Worm (Caenorhabditis elegans): ENCODE data around the gene jmjd-4.

jmjd-4 gene

ce11 chrIII:10357598-10358186, 23.9 kb upstream of the jmjd-4 start, which contains the start of gene umps-1:
Gene umps-1 (minus strand): TSS chrIII:10357648.
- TF ChIP-seq pat-9 (tag; optimal IDR thresholded peaks at IDR 0.05) (no peak), elt-2 (tag; optimal IDR thresholded peaks at IDR 0.05) (peak; percentile 5)

- TF ChIP-seq elt-2 (tag; optimal IDR thresholded peaks at IDR 0.05) (no peak), pha-2 (tag; optimal IDR thresholded peaks at IDR 0.05) (no peak), hlh-30 (tag; optimal IDR thresholded peaks at IDR 0.05; ENCODE audit: insufficient read depth) (no peak), ttx-3 (tag; optimal IDR thresholded peaks at IDR 0.05) (no peak), ahr-1 (tag; optimal IDR thresholded peaks at IDR 0.05) (no peak), hlh-15 (tag; optimal IDR thresholded peaks at IDR 0.05) (no peak), hlh-13 (GFP tag; optimal IDR thresholded peaks at IDR 0.05) (no peak), C08G9.2 (tag; optimal IDR thresholded peaks at IDR 0.05) (no peak), gmeb-2 (tag; optimal IDR thresholded peaks at IDR 0.05) (no peak)
Observed at ce11 chrIII:10355382-10355781, 21.6 kb upstream of the jmjd-4 start, which contains the start of gene spp-1. Gene spp-1 (minus strand): TSS chrIII:10355668.

ce11 chrIII:10354591-10354990, 20.8 kb upstream of the jmjd-4 start:
- TF ChIP-seq C08G9.2 (tag; optimal IDR thresholded peaks at IDR 0.05), result no peak
- TF ChIP-seq pqm-1 (tag; optimal IDR thresholded peaks at IDR 0.05), result no peak
- no peak for TF ChIP-seq ceh-48 (tag; optimal IDR thresholded peaks at IDR 0.05)
- TF ChIP-seq mec-3 (tag; optimal IDR thresholded peaks at IDR 0.05; ENCODE audit: borderline replicate concordance), result no peak
- no peak for TF ChIP-seq K02D7.2 (tag; optimal IDR thresholded peaks at IDR 0.05)
- TF ChIP-seq K09A11.1 (tag; optimal IDR thresholded peaks at IDR 0.05; ENCODE audit: insufficient read depth), result no peak
- TF ChIP-seq che-1 (tag; optimal IDR thresholded peaks at IDR 0.05), result no peak

- TF ChIP-seq sox-4 (tag; optimal IDR thresholded peaks at IDR 0.05) (no peak), hlh-13 (GFP tag; optimal IDR thresholded peaks at IDR 0.05) (no peak), madf-2 (tag; optimal IDR thresholded peaks at IDR 0.05) (no peak), zip-5 (tag; optimal IDR thresholded peaks at IDR 0.05) (no peak), ets-4 (tag; optimal IDR thresholded peaks at IDR 0.05) (no peak), K02D7.2 (tag; optimal IDR thresholded peaks at IDR 0.05) (no peak), hlh-6 (tag; optimal IDR thresholded peaks at IDR 0.05) (no peak), ceh-9 (tag; optimal IDR thresholded peaks at IDR 0.05) (no peak), ceh-6 (GFP tag; optimal IDR thresholded peaks at IDR 0.05) (no peak), ceh-31 (tag; optimal IDR thresholded peaks at IDR 0.05) (no peak), tbx-7 (tag; optimal IDR thresholded peaks at IDR 0.05) (no peak), C38D4.7 (GFP tag; optimal IDR thresholded peaks at IDR 0.05) (no peak), pag-3 (tag; optimal IDR thresholded peaks at IDR 0.05; ENCODE audit: borderline replicate concordance) (no peak), pha-2 (tag; optimal IDR thresholded peaks at IDR 0.05) (no peak), eyg-1 (tag; optimal IDR thresholded peaks at IDR 0.05) (no peak), K09A11.1 (tag; optimal IDR thresholded peaks at IDR 0.05; ENCODE audit: insufficient read depth) (no peak)
Observed at ce11 chrIII:10353423-10353822, 19.6 kb upstream of the jmjd-4 start.

- TF ChIP-seq ceh-30 (tag; optimal IDR thresholded peaks at IDR 0.05) (no peak), eyg-1 (tag; optimal IDR thresholded peaks at IDR 0.05) (no peak), hlh-15 (tag; optimal IDR thresholded peaks at IDR 0.05) (no peak), pha-4 (tag; optimal IDR thresholded peaks at IDR 0.05) (no peak), ceh-14 (tag; optimal IDR thresholded peaks at IDR 0.05) (no peak), ceh-45 (GFP tag; IDR thresholded peaks at IDR 0.05) (no peak), ceh-6 (GFP tag; optimal IDR thresholded peaks at IDR 0.05) (no peak), K02D7.2 (tag; optimal IDR thresholded peaks at IDR 0.05) (no peak), ets-4 (tag; optimal IDR thresholded peaks at IDR 0.05) (no peak), elt-2 (tag; optimal IDR thresholded peaks at IDR 0.05) (no peak), ceh-19 (GFP tag; optimal IDR thresholded peaks at IDR 0.05) (no peak), pha-2 (tag; optimal IDR thresholded peaks at IDR 0.05) (no peak), F13H6.1 (tag; optimal IDR thresholded peaks at IDR 0.05) (no peak), pros-1 (tag; optimal IDR thresholded peaks at IDR 0.05) (no peak), unc-3 (GFP tag; conservative IDR thresholded peaks at IDR 0.05) (no peak), unc-3 (tag; optimal IDR thresholded peaks at IDR 0.05) (no peak), nhr-232 (tag; optimal IDR thresholded peaks at IDR 0.05) (no peak), pag-3 (tag; optimal IDR thresholded peaks at IDR 0.05; ENCODE audit: borderline replicate concordance) (no peak), tbx-7 (tag; optimal IDR thresholded peaks at IDR 0.05) (no peak), fkh-10 (GFP tag; optimal IDR thresholded peaks at IDR 0.05) (no peak)
Observed at ce11 chrIII:10351595-10352207, 17.9 kb upstream of the jmjd-4 start, which contains the start of gene T07C4.3. Gene T07C4.3 (plus strand): TSS chrIII:10352157.

All from whole organism, late embryonic.